Worm (Caenorhabditis elegans) whole organism, L4 larva: Measurements from ENCODE around the gene seip-1.

Experiments
- F49E8.2 ChIP-seq: sonication (generic microtip); optimal IDR thresholded peaks from 2 replicates; lab custom pipeline; 2016; ENCODE audit warnings: missing compliant biosample characterization, mild to moderate bottlenecking, missing genetic modification characterization, borderline replicate concordance
- R02D3.7 ChIP-seq: fragments of 150-350 bp; sonication (generic microtip); optimal IDR thresholded peaks from 3 replicates; lab custom pipeline; 2014; ENCODE audit warnings: missing biosample characterization, missing genetic modification characterization
- T20F7.1 ChIP-seq: fragments of 200-800 bp; sonication (Bioruptor generic); optimal IDR thresholded peaks from 2 replicates; lab custom pipeline; 2018; ENCODE audit warnings: mild to moderate bottlenecking, missing genetic modification characterization, missing compliant biosample characterization
- T26A8.4 ChIP-seq: fragments of 200-800 bp; sonication (Bioruptor generic); IDR thresholded peaks from 2 replicates; pipeline ENCODE4 v1.3.6; 2022; ENCODE audit warnings: missing genetic modification characterization, missing compliant biosample characterization
- Y48G9A.11 ChIP-seq: fragments of 200-800 bp; sonication (Bioruptor generic); IDR thresholded peaks from 2 replicates; pipeline ENCODE4 v1.3.6; 2022; ENCODE audit warnings: missing genetic modification reagents, missing genetic modification characterization, missing compliant biosample characterization
- ZK337.2 ChIP-seq: fragments of 200-800 bp; sonication (Bioruptor generic); IDR thresholded peaks from 2 replicates; pipeline ENCODE4 v1.3.6; 2022; ENCODE audit warnings: missing genetic modification reagents, missing genetic modification characterization, missing compliant biosample characterization
- ZK546.5 ChIP-seq, 2 experiments: sonication (generic microtip); optimal IDR thresholded peaks; 2 replicates each; lab custom pipeline; 2017; ENCODE audit warnings: missing biosample characterization in 2 of 2, missing genetic modification characterization in 2 of 2
- aha-1 ChIP-seq: fragments of 150-350 bp; peaks from one replicate; lab custom pipeline; 2014; ENCODE audit warnings: missing biosample characterization, missing genetic modification characterization
- ama-1 ChIP-seq: fragments of 150-350 bp; optimal IDR thresholded peaks from 2 replicates; lab custom pipeline; 2014; ENCODE audit warnings: inconsistent platforms, mixed read lengths
- attf-4 ChIP-seq: sonication (generic microtip); optimal IDR thresholded peaks from 3 replicates; lab custom pipeline; 2017; ENCODE audit warnings: missing biosample characterization, missing genetic modification characterization
- ceh-28 ChIP-seq: fragments of 150-350 bp; optimal IDR thresholded peaks from 2 replicates; lab custom pipeline; 2014; ENCODE audit warnings: missing biosample characterization, missing genetic modification reagents, missing genetic modification characterization
- ceh-44 ChIP-seq: fragments of 200-800 bp; sonication (Bioruptor generic); IDR thresholded peaks from 2 replicates; pipeline ENCODE4 v1.3.6; 2022; ENCODE audit warnings: missing genetic modification reagents, missing genetic modification characterization, missing compliant biosample characterization
- ceh-82 ChIP-seq: sonication (generic microtip); optimal IDR thresholded peaks from 2 replicates; lab custom pipeline; 2017; ENCODE audit warnings: missing biosample characterization, missing genetic modification characterization
- daf-16 ChIP-seq, 3 experiments: sonication (generic microtip); optimal IDR thresholded peaks; 2 replicates each; lab custom pipeline; 2016 to 2017; ENCODE audit warnings: missing genetic modification characterization in 3 of 3, missing genetic modification reagents in 3 of 3, mild to moderate bottlenecking in 2 of 3, missing compliant biosample characterization in 2 of 3, missing biosample characterization in 1 of 3, moderate library complexity in 1 of 3
- dmd-9 ChIP-seq: fragments of 200-800 bp; sonication (Bioruptor generic); IDR thresholded peaks from 2 replicates; pipeline ENCODE4 v1.3.6; 2022; ENCODE audit warnings: missing genetic modification reagents, missing genetic modification characterization, missing compliant biosample characterization
- duxl-1 ChIP-seq: sonication (generic microtip); optimal IDR thresholded peaks from 2 replicates; lab custom pipeline; 2016; ENCODE audit warnings: mild to moderate bottlenecking, missing genetic modification characterization, moderate library complexity, missing compliant biosample characterization; ENCODE audit not compliant: poor library complexity
- dve-1 ChIP-seq: sonication (generic microtip); optimal IDR thresholded peaks from 2 replicates; lab custom pipeline; 2017; ENCODE audit warnings: antibody characterized with exemption, mild to moderate bottlenecking, missing genetic modification characterization, missing compliant biosample characterization; ENCODE audit not compliant: insufficient read depth
- egl-43 ChIP-seq: fragments of 200-800 bp; sonication (Bioruptor generic); IDR thresholded peaks from 2 replicates; pipeline ENCODE4 v1.3.6; 2022; ENCODE audit warnings: missing genetic modification reagents, missing genetic modification characterization, missing compliant biosample characterization
- gei-8 ChIP-seq: fragments of 200-800 bp; sonication (Bioruptor generic); optimal IDR thresholded peaks from 2 replicates; lab custom pipeline; 2018; ENCODE audit warnings: mild to moderate bottlenecking, missing genetic modification characterization, missing compliant biosample characterization
- hlh-30 ChIP-seq: sonication (generic microtip); optimal IDR thresholded peaks from 2 replicates; lab custom pipeline; 2017; ENCODE audit warnings: antibody characterized with exemption, mild to moderate bottlenecking, missing genetic modification characterization, missing compliant biosample characterization; ENCODE audit not compliant: insufficient read depth
- hmg-1.1 ChIP-seq: fragments of 200-800 bp; sonication (Bioruptor generic); IDR thresholded peaks from 2 replicates; pipeline ENCODE4 v1.3.6; 2022; ENCODE audit warnings: missing genetic modification reagents, missing genetic modification characterization, missing compliant biosample characterization
- lin-15B ChIP-seq: fragments of 150-350 bp; sonication (generic microtip); optimal IDR thresholded peaks from 3 replicates; lab custom pipeline; 2014; ENCODE audit warnings: missing biosample characterization, missing genetic modification characterization
- lin-29 ChIP-seq: fragments of 200-800 bp; sonication (Bioruptor generic); IDR thresholded peaks from 2 replicates; pipeline ENCODE4 v1.3.6; 2022; ENCODE audit warnings: missing genetic modification reagents, missing genetic modification characterization, missing compliant biosample characterization
- lin-38 ChIP-seq: fragments of 200-800 bp; sonication (Bioruptor generic); IDR thresholded peaks from 2 replicates; pipeline ENCODE4 v1.3.6; 2022; ENCODE audit warnings: missing genetic modification reagents, missing genetic modification characterization, missing compliant biosample characterization
- lin-39 ChIP-seq: fragments of 150-350 bp; optimal IDR thresholded peaks from 2 replicates; lab custom pipeline; 2014; ENCODE audit warnings: missing biosample characterization, missing genetic modification reagents, missing genetic modification characterization
- lsy-2 ChIP-seq, 2 experiments: fragments of 150-350 bp in 1 of 2; sonication (generic microtip) in 1 of 2; optimal IDR thresholded peaks; 2 replicates each; lab custom pipeline; 2014 to 2017; ENCODE audit warnings: missing biosample characterization in 2 of 2, missing genetic modification characterization in 2 of 2
- madf-9 ChIP-seq: fragments of 200-800 bp; sonication (Bioruptor generic); conservative IDR thresholded peaks from 2 replicates; pipeline ENCODE4 v1.3.6; 2022; ENCODE audit warnings: missing genetic modification reagents, missing genetic modification characterization, missing compliant biosample characterization
- mep-1 ChIP-seq: fragments of 150-350 bp; sonication (generic microtip); optimal IDR thresholded peaks from 3 replicates; lab custom pipeline; 2014; ENCODE audit warnings: missing biosample characterization, missing genetic modification characterization
- mes-2 ChIP-seq: sonication (generic microtip); optimal IDR thresholded peaks from 2 replicates; lab custom pipeline; 2016; ENCODE audit warnings: missing genotype, mild to moderate bottlenecking, missing genetic modification characterization, missing compliant biosample characterization; ENCODE audit not compliant: poor library complexity, severe bottlenecking
- mxl-2 ChIP-seq: fragments of 200-800 bp; sonication (Bioruptor generic); conservative IDR thresholded peaks from 2 replicates; pipeline ENCODE4 v1.3.6; 2022; ENCODE audit warnings: missing genetic modification reagents, missing genetic modification characterization, missing compliant biosample characterization
- mxl-3 ChIP-seq: fragments of 200-800 bp; sonication (Bioruptor generic); optimal IDR thresholded peaks from 2 replicates; lab custom pipeline; 2018; ENCODE audit warnings: mild to moderate bottlenecking, missing genetic modification characterization, missing compliant biosample characterization
- nhr-10 ChIP-seq: fragments of 150-350 bp; optimal IDR thresholded peaks from 2 replicates; lab custom pipeline; 2014; ENCODE audit warnings: missing biosample characterization, missing genetic modification characterization
- nhr-102 ChIP-seq: sonication (generic microtip); optimal IDR thresholded peaks from 2 replicates; lab custom pipeline; 2016; ENCODE audit warnings: mild to moderate bottlenecking, missing genetic modification characterization, moderate library complexity, missing compliant biosample characterization
- nhr-41 ChIP-seq: fragments of 200-800 bp; sonication (Bioruptor generic); IDR thresholded peaks from 2 replicates; pipeline ENCODE4 v1.3.6; 2022; ENCODE audit warnings: missing genetic modification reagents, missing genetic modification characterization, missing compliant biosample characterization
- nhr-48 ChIP-seq: sonication (generic microtip); optimal IDR thresholded peaks from 2 replicates; lab custom pipeline; 2016; ENCODE audit warnings: mild to moderate bottlenecking, missing genetic modification characterization, missing compliant biosample characterization
- nhr-6 ChIP-seq: fragments of 150-350 bp; optimal IDR thresholded peaks from 2 replicates; lab custom pipeline; 2014; ENCODE audit warnings: missing biosample characterization, missing genetic modification characterization
- set-16 ChIP-seq: fragments of 200-800 bp; sonication (Bioruptor generic); IDR thresholded peaks from 2 replicates; pipeline ENCODE4 v1.3.6; 2022; ENCODE audit warnings: missing genetic modification reagents, missing genetic modification characterization, missing compliant biosample characterization
- snpc-1.2 ChIP-seq: fragments of 200-800 bp; sonication (Bioruptor generic); IDR thresholded peaks from 2 replicates; pipeline ENCODE4 v1.3.6; 2022; ENCODE audit warnings: missing genetic modification reagents, missing genetic modification characterization, missing compliant biosample characterization
- spr-1 ChIP-seq: sonication (generic microtip); optimal IDR thresholded peaks from 2 replicates; lab custom pipeline; 2016; ENCODE audit warnings: mild to moderate bottlenecking, missing genetic modification characterization, missing compliant biosample characterization
- unc-39 ChIP-seq: sonication (generic microtip); optimal IDR thresholded peaks from 2 replicates; lab custom pipeline; 2017; ENCODE audit warnings: missing biosample characterization, missing genetic modification characterization
- unc-62 ChIP-seq, 3 experiments: fragments of 150-350 bp in 1 of 3; sonication (generic microtip); optimal IDR thresholded peaks in 2 of 3; peaks in 1 of 3; 1 replicate in 1 of 3; 2 replicates in 2 of 3; lab custom pipeline; 2014 to 2017; ENCODE audit warnings: missing biosample characterization in 3 of 3, missing genetic modification characterization in 3 of 3, missing genetic modification reagents in 3 of 3, missing genotype in 1 of 3
- vab-7 ChIP-seq: fragments of 200-800 bp; sonication (Bioruptor generic); IDR thresholded peaks from 2 replicates; pipeline ENCODE4 v1.3.6; 2022; ENCODE audit warnings: missing genetic modification reagents, missing genetic modification characterization, missing compliant biosample characterization
- zfp-2 ChIP-seq: sonication (generic microtip); optimal IDR thresholded peaks from 2 replicates; lab custom pipeline; 2016; ENCODE audit warnings: mild to moderate bottlenecking, missing genetic modification characterization, missing compliant biosample characterization

The seip-1 gene

ce11 chrV:6030559-6030975 lies 22.5 kb downstream of the seip-1 start (continued):
- TF ChIP-seq T20F7.1 (GFP tag; lab: Kevin White, UChicago) (no peak), nhr-48 (tag; lab: Kevin White, UChicago) (no peak), F49E8.2 (tag; lab: Kevin White, UChicago) (no peak), hlh-30 (tag; lab: Kevin White, UChicago) (peak; percentile 40), mes-2 (tag; lab: Kevin White, UChicago) (no peak), attf-4 (tag; lab: Kevin White, UChicago) (no peak), gei-8 (no peak), nhr-41 (GFP tag; lab: Robert Waterston, UW) (no peak), lin-15B (tag; lab: Kevin White, UChicago) (no peak), ceh-44 (no peak), dve-1 (tag; lab: Kevin White, UChicago) (no peak), nhr-10 (tag; lab: Kevin White, UChicago) (no peak), lin-39 (tag; lab: Kevin White, UChicago) (no peak)

ce11 chrV:6022076-6022475 lies 31.0 kb downstream of the seip-1 start:
- TF ChIP-seq attf-4 (tag; lab: Kevin White, UChicago): no peak
- no peak for TF ChIP-seq set-16 (GFP tag; lab: Robert Waterston, UW)
- TF ChIP-seq ceh-28 (tag; lab: Kevin White, UChicago): no peak
- TF ChIP-seq lin-29 (GFP tag; lab: Robert Waterston, UW): no peak
- TF ChIP-seq nhr-6: no peak
- no peak for TF ChIP-seq ZK546.5 (tag; optimal IDR thresholded peaks at IDR 0.05; lab: Kevin White, UChicago)
- TF ChIP-seq vab-7: no peak
- TF ChIP-seq spr-1 (tag; lab: Kevin White, UChicago): no peak
- peak; percentile 12 for TF ChIP-seq nhr-48 (tag; lab: Kevin White, UChicago)
- TF ChIP-seq hlh-30 (tag; lab: Kevin White, UChicago): peak; percentile 30
- TF ChIP-seq mxl-2 (GFP tag; lab: Robert Waterston, UW): no peak
- TF ChIP-seq, all 104 proteins: peak for 2

DNA sequence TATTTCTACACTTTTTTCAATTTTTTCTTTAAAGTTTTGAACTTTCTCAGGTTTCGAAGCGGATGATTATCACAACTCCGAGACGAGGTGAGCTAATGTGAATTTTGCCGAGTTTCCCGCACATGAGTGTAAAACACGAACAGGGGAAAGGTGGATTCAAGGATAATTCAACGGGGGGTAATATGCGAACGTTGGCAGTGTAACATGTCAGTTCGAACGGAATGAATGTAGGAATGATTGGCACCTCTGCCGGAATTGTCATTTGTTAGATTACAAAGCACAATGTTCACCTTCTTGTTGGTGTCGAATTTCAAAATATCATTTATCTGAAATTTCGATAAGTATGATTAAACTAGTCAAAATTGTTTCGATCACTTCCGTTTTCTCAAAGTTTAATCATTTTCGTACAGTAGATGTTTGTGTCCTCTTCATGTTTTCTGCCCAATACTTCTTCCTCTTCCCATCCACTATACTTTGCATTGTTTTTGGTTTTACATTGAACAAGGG lies 34.0 kb downstream of the seip-1 start, which contains the start of gene picc-1:
Gene picc-1 (plus strand): TSS at position 51 of the 507 bp plus-strand sequence.
- peak; percentile 64 for TF ChIP-seq duxl-1
- TF ChIP-seq zfp-2 (tag; lab: Kevin White, UChicago): no peak
- TF ChIP-seq nhr-48 (tag; lab: Kevin White, UChicago): peak; percentile 47
- TF ChIP-seq madf-9 (GFP tag; lab: Robert Waterston, UW): no peak
- no peak for TF ChIP-seq R02D3.7 (tag; lab: Kevin White, UChicago)
- TF ChIP-seq ZK337.2 (GFP tag; lab: Robert Waterston, UW): no peak
- peak; percentile 38 for TF ChIP-seq mes-2 (tag; lab: Kevin White, UChicago)
- TF ChIP-seq unc-62 (GFP tag; optimal IDR thresholded peaks at IDR 0.05 in 1 of 2; lab: Kevin White, UChicago): no peak
- no peak for TF ChIP-seq unc-62 (tag; optimal IDR thresholded peaks at IDR 0.05; lab: Kevin White, UChicago)
- TF ChIP-seq dmd-9 (GFP tag; lab: Robert Waterston, UW): 0 out of 2 replicates have a peak, but pooled peaks have one; percentile 38
- peak; percentile 31; the same call in 1 of the 2 replicates for TF ChIP-seq egl-43 (GFP tag; lab: Robert Waterston, UW)
- peak; percentile 96 for TF ChIP-seq aha-1 (tag; lab: Kevin White, UChicago)
- peak; percentile 69 for TF ChIP-seq nhr-102 (tag; lab: Kevin White, UChicago)
- TF ChIP-seq lin-38: peak; percentile 63
- TF ChIP-seq lin-15B (tag; lab: Kevin White, UChicago): no peak
- 0 out of 2 replicates have a peak, but pooled peaks have one; percentile 27 for TF ChIP-seq T26A8.4 (GFP tag; lab: Robert Waterston, UW)
- peak; percentile 69 for TF ChIP-seq Y48G9A.11 (GFP tag; lab: Robert Waterston, UW)
- TF ChIP-seq F49E8.2 (tag; lab: Kevin White, UChicago): no peak
- TF ChIP-seq mep-1 (tag; lab: Kevin White, UChicago): peak; percentile 72
- TF ChIP-seq lsy-2 (tag; optimal IDR thresholded peaks at IDR 0.05; lab: Kevin White, UChicago): peak in 1 of 2 experiments; percentile 11
- no peak for TF ChIP-seq daf-16 (GFP tag; optimal IDR thresholded peaks at IDR 0.05; lab: Kevin White, UChicago)
- TF ChIP-seq daf-16 (tag; optimal IDR thresholded peaks at IDR 0.05; lab: Kevin White, UChicago): no peak
- no peak for TF ChIP-seq mxl-3
- TF ChIP-seq unc-39 (tag; lab: Kevin White, UChicago): no peak
- 0 out of 2 replicates have a peak, but pooled peaks have one; percentile 36 for TF ChIP-seq snpc-1.2 (GFP tag; lab: Robert Waterston, UW)
- peak; percentile 89 for TF ChIP-seq ama-1 (lab: Kevin White, UChicago)
- no peak for TF ChIP-seq hmg-1.1 (GFP tag; lab: Robert Waterston, UW)
- peak; percentile 24 for TF ChIP-seq T20F7.1 (GFP tag; lab: Kevin White, UChicago)
- no peak for TF ChIP-seq ceh-82 (tag; lab: Kevin White, UChicago)
- TF ChIP-seq ZK546.5 (tag; optimal IDR thresholded peaks at IDR 0.05; lab: Kevin White, UChicago): no peak
- no peak for TF ChIP-seq mxl-2 (GFP tag; lab: Robert Waterston, UW)
- TF ChIP-seq dve-1 (tag; lab: Kevin White, UChicago): peak; percentile 21
